Fruit fly (Drosophila melanogaster) whole organism, embryonic: ENCODE data around the gene eca.
A peak's percentile ranks its signal among the peaks of the same experiment; 100 is the strongest.

ENCODE experiments used
- Aef1 ChIP-seq: fragments of 200-800 bp; sonication (Bioruptor generic); IDR thresholded peaks from 3 replicates; pipeline ENCODE4 v1.3.6; 2022; ENCODE audit warnings: missing biosample characterization, missing genetic modification characterization
- BEAF-32 ChIP-seq: fragments of 200-800 bp; sonication (Bioruptor generic); optimal IDR thresholded peaks from 3 replicates; lab custom pipeline; 2017; ENCODE audit warnings: missing biosample characterization, missing genetic modification characterization, mild to moderate bottlenecking, moderate library complexity, missing genetic modification reagents
- Bgb ChIP-seq: fragments of 200-800 bp; sonication (Bioruptor generic); IDR thresholded peaks from 2 replicates; pipeline ENCODE4 v1.3.6; 2022; ENCODE audit warnings: missing biosample characterization, missing genetic modification characterization; ENCODE audit not compliant: partially characterized antibody
- Blimp-1 ChIP-seq: fragments of 200-800 bp; sonication (Bioruptor generic); optimal IDR thresholded peaks from 3 replicates; lab custom pipeline; 2018; ENCODE audit warnings: missing biosample characterization, missing genetic modification characterization, mild to moderate bottlenecking, moderate library complexity, missing genetic modification reagents
- CG10209 ChIP-seq: fragments of 200-800 bp; sonication (Bioruptor generic); optimal IDR thresholded peaks from 3 replicates; lab custom pipeline; 2017; ENCODE audit warnings: missing biosample characterization, mild to moderate bottlenecking, missing genetic modification characterization, missing genetic modification reagents
- CG10274 ChIP-seq: fragments of 200-800 bp; sonication (Bioruptor generic); optimal IDR thresholded peaks from 3 replicates; lab custom pipeline; 2017; ENCODE audit warnings: missing biosample characterization, mild to moderate bottlenecking, missing genetic modification characterization
- CG11504 ChIP-seq: fragments of 200-800 bp; sonication (Bioruptor generic); optimal IDR thresholded peaks from 3 replicates; lab custom pipeline; 2019; ENCODE audit warnings: missing biosample characterization, mild to moderate bottlenecking, missing genetic modification characterization, moderate library complexity
- CG11696 ChIP-seq: fragments of 200-800 bp; sonication (Bioruptor generic); IDR thresholded peaks from 2 replicates; pipeline ENCODE4 v1.3.6; 2022; ENCODE audit warnings: missing biosample characterization, missing genetic modification characterization
- CG11723 ChIP-seq: fragments of 200-800 bp; sonication (Bioruptor generic); optimal IDR thresholded peaks from 2 replicates; lab custom pipeline; 2017; ENCODE audit warnings: missing biosample characterization, mild to moderate bottlenecking, missing genetic modification characterization
- CG14860 ChIP-seq: fragments of 200-800 bp; sonication (Bioruptor generic); IDR thresholded peaks from 3 replicates; pipeline ENCODE4 v1.3.6; 2022; ENCODE audit warnings: missing biosample characterization, missing genetic modification characterization; ENCODE audit not compliant: partially characterized antibody
- CG16813 ChIP-seq: fragments of 200-800 bp; sonication (Bioruptor generic); IDR thresholded peaks from 3 replicates; pipeline ENCODE4 v1.3.6; 2022; ENCODE audit warnings: missing biosample characterization, missing genetic modification characterization; ENCODE audit not compliant: partially characterized antibody
- CG17802 ChIP-seq: fragments of 200-800 bp; sonication (Bioruptor generic); optimal IDR thresholded peaks from 2 replicates; lab custom pipeline; 2018; ENCODE audit warnings: missing biosample characterization, mild to moderate bottlenecking, missing genetic modification characterization, moderate library complexity
- CG2120 ChIP-seq: fragments of 200-800 bp; sonication (Bioruptor generic); optimal IDR thresholded peaks from 3 replicates; lab custom pipeline; 2016; ENCODE audit warnings: missing biosample characterization, missing genetic modification characterization
- CG2875 ChIP-seq: fragments of 200-800 bp; sonication (Bioruptor generic); optimal IDR thresholded peaks from 2 replicates; lab custom pipeline; 2017; ENCODE audit warnings: missing biosample characterization, mild to moderate bottlenecking, missing genetic modification characterization, missing genetic modification reagents
- CG33213 ChIP-seq: fragments of 200-800 bp; sonication (Bioruptor generic); optimal IDR thresholded peaks from 3 replicates; lab custom pipeline; 2016; ENCODE audit warnings: missing biosample characterization, missing genetic modification characterization
- CG3726 ChIP-seq: fragments of 200-800 bp; sonication (Bioruptor generic); IDR thresholded peaks from 3 replicates; pipeline ENCODE4, ENCODE4 v1.3.6; 2022; ENCODE audit warnings: missing biosample characterization, missing genetic modification characterization
- CG3847 ChIP-seq: fragments of 200-800 bp; sonication (Bioruptor generic); IDR thresholded peaks from 2 replicates; pipeline ENCODE4 v1.3.6; 2022; ENCODE audit warnings: missing biosample characterization, missing genetic modification characterization
- CG4360 ChIP-seq: fragments of 200-800 bp; sonication (Bioruptor generic); IDR thresholded peaks from 2 replicates; pipeline ENCODE4 v1.3.6; 2022; ENCODE audit warnings: missing biosample characterization, missing genetic modification characterization
- CG4730 ChIP-seq: fragments of 200-800 bp; sonication (Bioruptor generic); IDR thresholded peaks from 2 replicates; pipeline ENCODE4 v1.3.6; 2022; ENCODE audit warnings: missing biosample characterization, missing genetic modification characterization
- CG6683 ChIP-seq: fragments of 200-800 bp; sonication (Bioruptor generic); optimal IDR thresholded peaks from 2 replicates; lab custom pipeline; 2017; ENCODE audit warnings: missing biosample characterization, mild to moderate bottlenecking, missing genetic modification characterization, missing genetic modification reagents
- CG6791 ChIP-seq: fragments of 200-800 bp; sonication (Bioruptor generic); IDR thresholded peaks from 3 replicates; pipeline ENCODE4 v1.3.6; 2022; ENCODE audit warnings: missing biosample characterization, missing genetic modification characterization; ENCODE audit not compliant: partially characterized antibody
- CG8478 ChIP-seq: fragments of >200 bp; optimal IDR thresholded peaks from 2 replicates; lab custom pipeline; 2018
- CG8765 ChIP-seq: fragments of 200-800 bp; sonication (Bioruptor generic); IDR thresholded peaks from 2 replicates; pipeline ENCODE4 v1.3.6; 2022; ENCODE audit warnings: missing biosample characterization, missing genetic modification characterization
- CG9797 ChIP-seq: fragments of 200-800 bp; sonication (Bioruptor generic); optimal IDR thresholded peaks from 3 replicates; lab custom pipeline; 2018; ENCODE audit warnings: missing biosample characterization, mild to moderate bottlenecking, missing genetic modification characterization
- Fer1 ChIP-seq: fragments of 200-800 bp; sonication (Bioruptor generic); optimal IDR thresholded peaks from 2 replicates; lab custom pipeline; 2017; ENCODE audit warnings: missing biosample characterization, mild to moderate bottlenecking, missing genetic modification characterization
- Fer3 ChIP-seq: fragments of 200-800 bp; sonication (Bioruptor generic); optimal IDR thresholded peaks from 2 replicates; lab custom pipeline; 2018; ENCODE audit warnings: missing biosample characterization, mild to moderate bottlenecking, missing genetic modification characterization, moderate library complexity
- GATAe ChIP-seq: fragments of 200-800 bp; sonication (Bioruptor generic); conservative IDR thresholded peaks from 2 replicates; pipeline ENCODE4 v1.3.6; 2022; ENCODE audit warnings: missing biosample characterization, missing genetic modification characterization
- H15 ChIP-seq: fragments of 200-800 bp; sonication (Bioruptor generic); IDR thresholded peaks from 3 replicates; pipeline ENCODE4 v1.3.6; 2022; ENCODE audit warnings: missing biosample characterization, missing genetic modification characterization
- HLH3B ChIP-seq: fragments of 200-800 bp; sonication (Bioruptor generic); IDR thresholded peaks from 2 replicates; pipeline ENCODE4 v1.3.6; 2022; ENCODE audit warnings: missing biosample characterization, missing genetic modification characterization
- Lpt ChIP-seq: fragments of >200 bp; optimal IDR thresholded peaks from 2 replicates; lab custom pipeline; 2018; ENCODE audit warnings: missing biosample characterization, missing genetic modification characterization
- Nf-YB ChIP-seq: fragments of 200-800 bp; sonication (Bioruptor generic); optimal IDR thresholded peaks from 3 replicates; lab custom pipeline; 2019; ENCODE audit warnings: missing biosample characterization, mild to moderate bottlenecking, missing genetic modification characterization, moderate library complexity
- NfI ChIP-seq: fragments of 200-800 bp; sonication (Bioruptor generic); optimal IDR thresholded peaks from 3 replicates; lab custom pipeline; 2018; ENCODE audit warnings: missing biosample characterization, mild to moderate bottlenecking, missing genetic modification characterization, moderate library complexity
- PHDP ChIP-seq: fragments of 200-800 bp; sonication (Bioruptor generic); optimal IDR thresholded peaks from 3 replicates; lab custom pipeline; 2018; ENCODE audit warnings: missing biosample characterization, mild to moderate bottlenecking, missing genetic modification characterization, moderate library complexity
- Ravus ChIP-seq: fragments of 200-800 bp; sonication (Bioruptor generic); IDR thresholded peaks from 2 replicates; pipeline ENCODE4 v1.3.6; 2022; ENCODE audit warnings: missing biosample characterization, missing genetic modification characterization
- Scr ChIP-seq: fragments of 200-800 bp; sonication (Bioruptor generic); IDR thresholded peaks from 2 replicates; pipeline ENCODE4 v1.3.6; 2022; ENCODE audit warnings: missing biosample characterization, missing genetic modification characterization; ENCODE audit not compliant: partially characterized antibody
- YL-1 ChIP-seq: fragments of 200-800 bp; sonication (Bioruptor generic); optimal IDR thresholded peaks from 3 replicates; lab custom pipeline; 2017; ENCODE audit warnings: missing biosample characterization, mild to moderate bottlenecking, missing genetic modification characterization
- bcd ChIP-seq: fragments of 200-800 bp; sonication (Bioruptor generic); optimal IDR thresholded peaks from 2 replicates; lab custom pipeline; 2017; ENCODE audit warnings: missing biosample characterization, mild to moderate bottlenecking, missing genetic modification characterization
- bowl ChIP-seq: fragments of 200-800 bp; sonication (Bioruptor generic); IDR thresholded peaks from 2 replicates; pipeline ENCODE4 v1.3.6; 2022; ENCODE audit warnings: missing biosample characterization, missing genetic modification characterization
- cg ChIP-seq: fragments of 200-800 bp; sonication (Bioruptor generic); optimal IDR thresholded peaks from 3 replicates; lab custom pipeline; 2019; ENCODE audit warnings: missing biosample characterization, mild to moderate bottlenecking, missing genetic modification characterization, moderate library complexity
- dm ChIP-seq: fragments of 200-800 bp; sonication (Bioruptor generic); optimal IDR thresholded peaks from 3 replicates; lab custom pipeline; 2016; ENCODE audit warnings: missing biosample characterization, missing genetic modification characterization
- gce ChIP-seq: fragments of 200-800 bp; sonication (Bioruptor generic); IDR thresholded peaks from 3 replicates; pipeline ENCODE4 v1.3.6; 2022; ENCODE audit warnings: missing biosample characterization, missing genetic modification characterization
- grn ChIP-seq: fragments of 200-800 bp; sonication (Bioruptor generic); optimal IDR thresholded peaks from 3 replicates; lab custom pipeline; 2017; ENCODE audit warnings: missing biosample characterization, missing genetic modification characterization
- h ChIP-seq: fragments of >200 bp; optimal IDR thresholded peaks from 2 replicates; lab custom pipeline; 2017
- klu ChIP-seq: fragments of 200-800 bp; sonication (Bioruptor generic); IDR thresholded peaks from 2 replicates; pipeline ENCODE4 v1.3.6; 2022; ENCODE audit warnings: missing biosample characterization, missing genetic modification characterization
- lbe ChIP-seq: fragments of 200-800 bp; sonication (Bioruptor generic); optimal IDR thresholded peaks from 2 replicates; lab custom pipeline; 2016; ENCODE audit warnings: missing biosample characterization, mild to moderate bottlenecking, missing genetic modification characterization
- mirr ChIP-seq: fragments of 200-800 bp; sonication (Bioruptor generic); optimal IDR thresholded peaks from 3 replicates; lab custom pipeline; 2018; ENCODE audit warnings: missing biosample characterization, mild to moderate bottlenecking, missing genetic modification characterization
- phol ChIP-seq: fragments of 200-800 bp; sonication (Bioruptor generic); optimal IDR thresholded peaks from 3 replicates; lab custom pipeline; 2018; ENCODE audit warnings: missing biosample characterization, mild to moderate bottlenecking, missing genetic modification characterization, moderate library complexity
- sens-2 ChIP-seq: fragments of 200-800 bp; sonication (Bioruptor generic); IDR thresholded peaks from 2 replicates; pipeline ENCODE4 v1.3.6; 2022; ENCODE audit warnings: missing biosample characterization, missing genetic modification characterization
- sqz ChIP-seq: fragments of 200-800 bp; sonication (Bioruptor generic); optimal IDR thresholded peaks from 3 replicates; lab custom pipeline; 2018; ENCODE audit warnings: missing biosample characterization, mild to moderate bottlenecking, missing genetic modification characterization
- vfl ChIP-seq: fragments of 200-800 bp; sonication (Bioruptor generic); optimal IDR thresholded peaks from 2 replicates; lab custom pipeline; 2016; ENCODE audit warnings: missing biosample characterization, missing genetic modification characterization
- wek ChIP-seq: fragments of 200-800 bp; sonication (Bioruptor generic); optimal IDR thresholded peaks from 3 replicates; lab custom pipeline; 2018; ENCODE audit warnings: missing biosample characterization, mild to moderate bottlenecking, missing genetic modification characterization, moderate library complexity

eca gene

DNA sequence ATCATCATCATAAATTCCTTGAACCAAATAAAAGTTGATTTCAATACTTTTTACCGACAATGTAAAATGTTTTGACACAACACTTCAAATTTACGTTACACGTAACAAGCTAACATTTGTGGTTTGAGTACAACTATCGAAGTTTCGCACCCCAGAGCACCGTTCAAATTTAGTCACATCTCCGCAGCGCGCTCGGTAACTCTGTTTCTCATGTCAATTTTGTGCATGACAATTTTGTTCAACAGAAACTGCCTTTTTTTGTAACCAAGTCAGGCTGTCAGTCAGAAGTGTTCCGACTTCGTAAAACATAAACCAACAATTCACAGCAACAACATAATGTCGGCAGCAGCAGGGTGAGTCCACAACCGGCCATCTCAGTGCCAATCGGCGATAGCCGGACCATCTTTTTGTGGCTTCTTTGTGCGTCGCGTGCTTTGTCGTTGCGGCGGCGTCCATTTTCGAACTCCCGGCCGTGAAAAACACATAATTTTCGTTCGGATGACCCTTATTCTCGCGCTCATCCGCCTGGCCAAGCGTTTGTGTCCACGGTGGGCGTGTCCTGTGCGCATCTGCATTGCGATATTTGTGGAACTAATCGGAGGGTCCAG lies 7.4 kb downstream of the eca start, which contains the start of gene p23 (continued):
- TF ChIP-seq CG3847 (GFP tag; lab: Robert Waterston, UW): peak; percentile 81
- no peak for TF ChIP-seq bowl (GFP tag; lab: Robert Waterston, UW)
- no peak for TF ChIP-seq Lpt
- no peak for TF ChIP-seq CG2875 (GFP tag; lab: Kevin White, UChicago)
- no peak for TF ChIP-seq CG11723 (GFP tag; lab: Kevin White, UChicago)
- TF ChIP-seq CG33213 (GFP tag; lab: Kevin White, UChicago): peak; percentile 69
- TF ChIP-seq bcd (GFP tag; lab: Kevin White, UChicago): no peak
- TF ChIP-seq CG11504: no peak
- peak; percentile 90 for TF ChIP-seq CG9797 (GFP tag; lab: Kevin White, UChicago)
- no peak for TF ChIP-seq grn (GFP tag; lab: Kevin White, UChicago)
- peak; percentile 43; the same call in 1 of the 2 replicates for TF ChIP-seq Scr
- no peak for TF ChIP-seq CG6683 (GFP tag; lab: Kevin White, UChicago)
- TF ChIP-seq CG17802 (tag; lab: Kevin White, UChicago): no peak
- no peak for TF ChIP-seq CG11696 (GFP tag; lab: Robert Waterston, UW)
- TF ChIP-seq vfl (GFP tag; lab: Kevin White, UChicago): no peak
- no peak for TF ChIP-seq CG2120 (GFP tag; lab: Kevin White, UChicago)
- peak; percentile 9 for TF ChIP-seq Nf-YB (GFP tag; lab: Kevin White, UChicago)
- TF ChIP-seq CG14860 (GFP tag; lab: Robert Waterston, UW): no peak; the same call in 2 of the 3 replicates
- no peak for TF ChIP-seq sens-2 (GFP tag; lab: Robert Waterston, UW)
- TF ChIP-seq dm (GFP tag; lab: Kevin White, UChicago): peak; percentile 70
- TF ChIP-seq PHDP (tag; lab: Kevin White, UChicago): no peak
- TF ChIP-seq H15 (GFP tag; lab: Robert Waterston, UW): no peak
- TF ChIP-seq h (lab: Kevin White, UChicago): no peak
- TF ChIP-seq NfI (GFP tag; lab: Kevin White, UChicago): peak; percentile 9
- TF ChIP-seq mirr (GFP tag; lab: Kevin White, UChicago): no peak
- TF ChIP-seq Bgb (GFP tag; lab: Robert Waterston, UW): peak; percentile 83
- TF ChIP-seq YL-1 (GFP tag; lab: Kevin White, UChicago): peak; percentile 84
- TF ChIP-seq CG8478 (lab: Kevin White, UChicago): no peak
- no peak for TF ChIP-seq Ravus
- peak; percentile 51; the same call in 1 of the 3 replicates for TF ChIP-seq CG6791
- no peak for TF ChIP-seq CG10274 (GFP tag; lab: Kevin White, UChicago)
- no peak for TF ChIP-seq HLH3B (GFP tag; lab: Robert Waterston, UW)
- TF ChIP-seq lbe (GFP tag; lab: Kevin White, UChicago): no peak
- no peak for TF ChIP-seq Fer3
- no peak for TF ChIP-seq Fer1 (GFP tag; lab: Kevin White, UChicago)
- TF ChIP-seq GATAe: no peak
- no peak for TF ChIP-seq CG4360 (GFP tag; lab: Robert Waterston, UW)
- no peak for TF ChIP-seq cg (GFP tag; lab: Kevin White, UChicago)
- peak; percentile 19 for TF ChIP-seq phol (tag; lab: Kevin White, UChicago)
- TF ChIP-seq Blimp-1: no peak
- no peak for TF ChIP-seq gce (GFP tag; lab: Robert Waterston, UW)
- TF ChIP-seq wek (GFP tag; lab: Kevin White, UChicago): no peak
- no peak for TF ChIP-seq CG3726 (GFP tag; lab: Robert Waterston, UW)
- TF ChIP-seq BEAF-32: peak; percentile 57
- TF ChIP-seq CG8765 (GFP tag; lab: Robert Waterston, UW): no peak
- no peak for TF ChIP-seq Aef1 (GFP tag; lab: Robert Waterston, UW)
- TF ChIP-seq CG16813: peak; percentile 62
- TF ChIP-seq klu: no peak
- TF ChIP-seq CG10209 (GFP tag; lab: Kevin White, UChicago): no peak
- no peak for TF ChIP-seq sqz (GFP tag; lab: Kevin White, UChicago)
- TF ChIP-seq CG4730 (GFP tag; lab: Robert Waterston, UW): no peak
